Fruit fly (Drosophila melanogaster) whole organism, pupa: ENCODE measurements around the gene CG3823.

Source experiments
- CG10348 ChIP-seq: fragments of 200-800 bp; sonication (Bioruptor generic); IDR thresholded peaks from 2 replicates; pipeline ENCODE4 v1.3.6; 2022; ENCODE audit warnings: missing biosample characterization, missing genetic modification characterization
- CG12605 ChIP-seq: fragments of 200-800 bp; sonication (Bioruptor generic); IDR thresholded peaks from 2 replicates; pipeline ENCODE4 v1.3.6; 2022; ENCODE audit warnings: missing biosample characterization, missing genetic modification characterization
- CG13204 ChIP-seq: fragments of 200-800 bp; sonication (Bioruptor generic); optimal IDR thresholded peaks from 2 replicates; lab custom pipeline; 2018; ENCODE audit warnings: missing biosample characterization, mild to moderate bottlenecking, missing genetic modification characterization, moderate library complexity
- CG14655 ChIP-seq: fragments of 200-800 bp; sonication (Bioruptor generic); optimal IDR thresholded peaks from 3 replicates; lab custom pipeline; 2017; ENCODE audit warnings: mild to moderate bottlenecking, missing biosample characterization, missing genetic modification reagents, missing genetic modification characterization
- CG15710 ChIP-seq: fragments of 200-800 bp; sonication (Bioruptor generic); optimal IDR thresholded peaks from 2 replicates; lab custom pipeline; 2018; ENCODE audit warnings: missing biosample characterization, mild to moderate bottlenecking, missing genetic modification characterization, moderate library complexity
- CG17806 ChIP-seq: fragments of 200-800 bp; sonication (Bioruptor generic); optimal IDR thresholded peaks from 2 replicates; lab custom pipeline; 2018; ENCODE audit warnings: missing biosample characterization, mild to moderate bottlenecking, missing genetic modification characterization, moderate library complexity
- CG32121 ChIP-seq: fragments of 200-800 bp; sonication (Bioruptor generic); IDR thresholded peaks from 2 replicates; pipeline ENCODE4 v1.3.6; 2022; ENCODE audit warnings: missing biosample characterization, missing genetic modification characterization
- CG34367 ChIP-seq: fragments of 200-800 bp; sonication (Bioruptor generic); optimal IDR thresholded peaks from 2 replicates; lab custom pipeline; 2018; ENCODE audit warnings: missing biosample characterization, mild to moderate bottlenecking, missing genetic modification characterization
- CG4496 ChIP-seq: fragments of 200-800 bp; sonication (Bioruptor generic); IDR thresholded peaks from 3 replicates; pipeline ENCODE4 v1.3.6; 2022; ENCODE audit warnings: missing biosample characterization, missing genetic modification characterization
- CG8159 ChIP-seq: fragments of 200-800 bp; sonication (Bioruptor generic); optimal IDR thresholded peaks from 3 replicates; lab custom pipeline; 2018; ENCODE audit warnings: missing biosample characterization, mild to moderate bottlenecking, missing genetic modification characterization, moderate library complexity
- CG8301 ChIP-seq: fragments of 200-800 bp; sonication (Bioruptor generic); optimal IDR thresholded peaks from 2 replicates; lab custom pipeline; 2018; ENCODE audit warnings: missing biosample characterization, mild to moderate bottlenecking, missing genetic modification characterization
- CG9948 ChIP-seq: fragments of 200-800 bp; sonication (Bioruptor generic); optimal IDR thresholded peaks from 2 replicates; lab custom pipeline; 2018; ENCODE audit warnings: missing biosample characterization, mild to moderate bottlenecking, missing genetic modification characterization, moderate library complexity
- D1 ChIP-seq: fragments of 200-800 bp; sonication (Bioruptor generic); optimal IDR thresholded peaks from 2 replicates; lab custom pipeline; 2018; ENCODE audit warnings: missing biosample characterization, mild to moderate bottlenecking, missing genetic modification characterization, moderate library complexity
- EcR ChIP-seq: fragments of 200-800 bp; sonication (Bioruptor generic); optimal IDR thresholded peaks from 3 replicates; lab custom pipeline; 2019; ENCODE audit warnings: missing biosample characterization, missing genetic modification characterization, mild to moderate bottlenecking, moderate library complexity, missing genetic modification reagents
- Ets98B ChIP-seq: fragments of 200-800 bp; sonication (Bioruptor generic); IDR thresholded peaks from 2 replicates; pipeline ENCODE4 v1.3.6; 2022; ENCODE audit warnings: missing biosample characterization, missing genetic modification characterization
- Pif1A ChIP-seq: fragments of 200-800 bp; sonication (Bioruptor generic); optimal IDR thresholded peaks from 3 replicates; lab custom pipeline; 2016; ENCODE audit warnings: missing biosample characterization, missing genetic modification characterization
- Pif1B ChIP-seq: fragments of 200-800 bp; sonication (Bioruptor generic); optimal IDR thresholded peaks from 3 replicates; lab custom pipeline; 2016; ENCODE audit warnings: missing biosample characterization, missing genetic modification characterization
- Snoo ChIP-seq: fragments of 200-800 bp; sonication (Bioruptor generic); optimal IDR thresholded peaks from 3 replicates; lab custom pipeline; 2017; ENCODE audit warnings: missing biosample characterization, mild to moderate bottlenecking, missing genetic modification characterization, inconsistent platforms
- fd96Ca ChIP-seq: fragments of 200-800 bp; sonication (Bioruptor generic); IDR thresholded peaks from 3 replicates; pipeline ENCODE4 v1.3.6; 2022; ENCODE audit warnings: missing biosample characterization, missing genetic modification characterization
- gl ChIP-seq: fragments of 200-800 bp; sonication (Bioruptor generic); optimal IDR thresholded peaks from 2 replicates; lab custom pipeline; 2018; ENCODE audit warnings: missing biosample characterization, mild to moderate bottlenecking, missing genetic modification characterization
- rn ChIP-seq: fragments of 200-800 bp; sonication (Bioruptor generic); IDR thresholded peaks from 2 replicates; pipeline ENCODE4 v1.3.6; 2022; ENCODE audit warnings: missing biosample characterization, missing genetic modification characterization

The CG3823 gene

dm6 chrX:6343786-6344537 lies 40.2 kb downstream of the CG3823 start:
- TF ChIP-seq EcR (GFP tag; lab: Kevin White, UChicago) (peak; percentile 98), CG8159 (peak; percentile 57), CG14655 (GFP tag; lab: Kevin White, UChicago) (peak; percentile 71), CG34367 (peak; percentile 40), CG13204 (GFP tag; lab: Kevin White, UChicago) (peak; percentile 34), CG12605 (GFP tag; lab: Robert Waterston, UW) (peak; percentile 91), CG15710 (tag; lab: Kevin White, UChicago) (peak; percentile 40), CG8301 (tag; lab: Kevin White, UChicago) (peak; percentile 77), Pif1B (peak; percentile 86), Pif1A (peak; percentile 87), gl (tag; lab: Kevin White, UChicago) (peak; percentile 49), Ets98B (GFP tag; lab: Robert Waterston, UW) (peak; percentile 98), rn (GFP tag; lab: Robert Waterston, UW) (peak; percentile 77), CG4496 (peak; percentile 98), fd96Ca (peak; percentile 97), CG32121 (GFP tag; lab: Robert Waterston, UW) (peak; percentile 97), CG17806 (tag; lab: Kevin White, UChicago) (peak; percentile 63), CG10348 (peak; percentile 73), CG9948 (peak; percentile 39), Snoo (tag; lab: Kevin White, UChicago) (peak; percentile 72), D1 (no peak)
- TF ChIP-seq, all 21 proteins: peak for 20

dm6 chrX:6344538-6345074 lies 40.8 kb downstream of the CG3823 start:
- TF ChIP-seq CG8301 (tag; lab: Kevin White, UChicago), result no peak
- peak; percentile 18 for TF ChIP-seq CG15710 (tag; lab: Kevin White, UChicago)

- TF ChIP-seq Snoo (tag; lab: Kevin White, UChicago), result no peak
- peak; percentile 27; the same call in 1 of the 2 replicates for TF ChIP-seq CG32121 (GFP tag; lab: Robert Waterston, UW)
- TF ChIP-seq fd96Ca, result no peak
- no peak for TF ChIP-seq CG17806 (tag; lab: Kevin White, UChicago)
- no peak for TF ChIP-seq CG34367
- TF ChIP-seq CG8301 (tag; lab: Kevin White, UChicago), result no peak
- TF ChIP-seq Pif1A, result no peak
- no peak for TF ChIP-seq rn (GFP tag; lab: Robert Waterston, UW)
These were observed 42.4 kb downstream of the CG3823 start for dm6 chrX:6346153-6346552.

dm6 chrX:6346926-6347367 lies 43.2 kb downstream of the CG3823 start, which contains the start of gene CG3847:
Gene CG3847, plus strand, starts transcription at chrX:6347103.
- peak; percentile 36; the same call in 1 of the 2 replicates for TF ChIP-seq CG32121 (GFP tag; lab: Robert Waterston, UW)
- TF ChIP-seq CG8159, result peak; percentile 10
- TF ChIP-seq CG4496, result peak; percentile 38; the same call in 1 of the 3 replicates
- no peak for TF ChIP-seq CG14655 (GFP tag; lab: Kevin White, UChicago)
- peak; percentile 11 for TF ChIP-seq CG15710 (tag; lab: Kevin White, UChicago)
- TF ChIP-seq rn (GFP tag; lab: Robert Waterston, UW), result no peak

DNA sequence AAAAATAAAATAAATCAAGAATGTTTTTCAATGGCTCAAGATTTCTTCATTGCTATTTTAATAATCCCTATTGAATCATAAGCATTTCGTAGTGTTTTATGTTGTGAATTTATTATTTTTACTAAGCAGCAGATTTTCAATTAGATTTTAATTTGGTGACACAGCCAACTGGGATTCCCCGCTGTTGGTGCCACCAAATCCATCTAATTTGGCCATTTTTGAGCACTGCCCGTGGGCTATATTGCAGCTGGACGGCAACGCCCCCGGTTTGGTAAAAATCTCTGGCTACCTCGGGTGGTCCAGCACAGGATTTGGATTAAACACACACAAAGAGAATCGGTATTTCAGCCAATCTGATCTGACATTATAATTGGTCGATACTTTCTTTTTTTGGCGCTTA lies 45.5 kb downstream of the CG3823 start:
- TF ChIP-seq rn (GFP tag; lab: Robert Waterston, UW), result no peak
- no peak for TF ChIP-seq EcR (GFP tag; lab: Kevin White, UChicago)
- no peak for TF ChIP-seq CG8301 (tag; lab: Kevin White, UChicago)
- TF ChIP-seq Snoo (tag; lab: Kevin White, UChicago), result no peak
- TF ChIP-seq CG13204 (GFP tag; lab: Kevin White, UChicago), result no peak
- no peak for TF ChIP-seq CG14655 (GFP tag; lab: Kevin White, UChicago)
- TF ChIP-seq CG17806 (tag; lab: Kevin White, UChicago), result no peak
- no peak for TF ChIP-seq CG8159
- no peak for TF ChIP-seq CG15710 (tag; lab: Kevin White, UChicago)
- TF ChIP-seq Ets98B (GFP tag; lab: Robert Waterston, UW), result no peak
- no peak for TF ChIP-seq Pif1A
- no peak for TF ChIP-seq CG32121 (GFP tag; lab: Robert Waterston, UW)
- no peak for TF ChIP-seq fd96Ca

dm6 chrX:6350213-6350679 lies 46.5 kb downstream of the CG3823 start, which contains the start of the genes ND-B16.6 and kdn:
Gene ND-B16.6, minus strand, starts transcription at chrX:6350401.
Gene kdn, plus strand, starts transcription at chrX:6350629.
- TF ChIP-seq fd96Ca (no peak), rn (GFP tag; lab: Robert Waterston, UW) (no peak), CG8301 (tag; lab: Kevin White, UChicago) (no peak), gl (tag; lab: Kevin White, UChicago) (no peak), CG34367 (no peak), Pif1A (no peak), CG10348 (no peak), CG17806 (tag; lab: Kevin White, UChicago) (no peak), Pif1B (no peak), D1 (no peak), Ets98B (GFP tag; lab: Robert Waterston, UW) (no peak), EcR (GFP tag; lab: Kevin White, UChicago) (no peak), CG14655 (GFP tag; lab: Kevin White, UChicago) (no peak), CG15710 (tag; lab: Kevin White, UChicago) (no peak), CG13204 (GFP tag; lab: Kevin White, UChicago) (no peak), Snoo (tag; lab: Kevin White, UChicago) (no peak), CG8159 (no peak)
